Fruit fly (Drosophila melanogaster) whole organism, prepupa: Measurements from ENCODE around the gene haf.

Experiments used
- CG16779 ChIP-seq: fragments of 200-800 bp; sonication (Bioruptor generic); optimal IDR thresholded peaks from 3 replicates; lab custom pipeline; 2017; ENCODE audit warnings: missing biosample characterization, mild to moderate bottlenecking, missing genetic modification characterization
- CG32006 ChIP-seq: fragments of 200-800 bp; sonication (Bioruptor generic); optimal IDR thresholded peaks from 3 replicates; lab custom pipeline; 2017; ENCODE audit warnings: missing biosample characterization, mild to moderate bottlenecking, missing genetic modification characterization
- CG3919 ChIP-seq: fragments of 200-800 bp; sonication (Bioruptor generic); optimal IDR thresholded peaks from 3 replicates; lab custom pipeline; 2016; ENCODE audit warnings: missing biosample characterization, missing genetic modification characterization
- CG6854 ChIP-seq: fragments of 200-800 bp; sonication (Bioruptor generic); optimal IDR thresholded peaks from 2 replicates; lab custom pipeline; 2017; ENCODE audit warnings: missing biosample characterization, mild to moderate bottlenecking, missing genetic modification characterization
- Hr4 ChIP-seq: fragments of 200-800 bp; sonication (Bioruptor generic); optimal IDR thresholded peaks from 3 replicates; lab custom pipeline; 2016; ENCODE audit warnings: missing biosample characterization, missing genetic modification characterization
- Lpt ChIP-seq: fragments of 200-800 bp; sonication (Bioruptor generic); optimal IDR thresholded peaks from 3 replicates; lab custom pipeline; 2016; ENCODE audit warnings: missing biosample characterization, missing genetic modification characterization
- Smox ChIP-seq: fragments of 200-800 bp; sonication (Bioruptor generic); optimal IDR thresholded peaks from 3 replicates; lab custom pipeline; 2016; ENCODE audit warnings: missing biosample characterization, missing genetic modification characterization
- acj6 ChIP-seq: fragments of 200-800 bp; sonication (Bioruptor generic); optimal IDR thresholded peaks from 3 replicates; lab custom pipeline; 2016; ENCODE audit warnings: missing biosample characterization, missing genetic modification characterization
- dsx ChIP-seq: fragments of 200-800 bp; optimal IDR thresholded peaks from 3 replicates; lab custom pipeline; 2019; ENCODE audit warnings: missing biosample characterization, mild to moderate bottlenecking, missing genetic modification characterization, moderate library complexity; ENCODE audit not compliant: poor library complexity, severe bottlenecking
- eg ChIP-seq: fragments of 200-800 bp; sonication (Bioruptor generic); IDR thresholded peaks from 3 replicates; pipeline ENCODE4 v1.3.6; 2022; ENCODE audit warnings: missing biosample characterization, missing genetic modification characterization
- pdm3 ChIP-seq: fragments of 200-800 bp; sonication (Bioruptor generic); optimal IDR thresholded peaks from 3 replicates; lab custom pipeline; 2016; ENCODE audit warnings: missing biosample characterization, missing genetic modification characterization

- TF ChIP-seq Lpt (GFP tag; lab: Kevin White, UChicago) (no peak), CG6854 (GFP tag; lab: Kevin White, UChicago) (no peak), eg (GFP tag; lab: Robert Waterston, UW) (no peak), pdm3 (peak; percentile 23), CG32006 (GFP tag; lab: Kevin White, UChicago) (peak; percentile 4), Hr4 (GFP tag; lab: Kevin White, UChicago) (no peak), acj6 (GFP tag; lab: Kevin White, UChicago) (no peak), dsx (peak; percentile 21), CG16779 (no peak), Smox (GFP tag; lab: Kevin White, UChicago) (no peak), CG3919 (peak; percentile 2)
Measured at dm6 chr2L:1603847-1604246, 48.9 kb downstream of the haf start.
